Fruit fly (Drosophila melanogaster) whole organism, embryonic: ENCODE results near the gene Iru.

ENCODE experiments used
- Atf3 ChIP-seq: fragments of 200-800 bp; sonication (Bioruptor generic); optimal IDR thresholded peaks from 3 replicates; lab custom pipeline; 2016; ENCODE audit warnings: missing biosample characterization, missing genetic modification characterization
- Awh ChIP-seq: fragments of 200-800 bp; sonication (Bioruptor generic); IDR thresholded peaks from 2 replicates; pipeline ENCODE4, ENCODE4 v1.3.6; 2022; ENCODE audit warnings: missing biosample characterization, missing genetic modification characterization
- BEAF-32 ChIP-seq: fragments of 200-800 bp; sonication (Bioruptor generic); optimal IDR thresholded peaks from 3 replicates; lab custom pipeline; 2017; ENCODE audit warnings: missing biosample characterization, missing genetic modification characterization, mild to moderate bottlenecking, moderate library complexity, missing genetic modification reagents
- CG10147 ChIP-seq: fragments of 200-800 bp; sonication (Bioruptor generic); optimal IDR thresholded peaks from 2 replicates; lab custom pipeline; 2019; ENCODE audit warnings: missing biosample characterization, mild to moderate bottlenecking, missing genetic modification characterization, moderate library complexity
- CG12219 ChIP-seq: fragments of 200-800 bp; sonication (Bioruptor generic); optimal IDR thresholded peaks from 3 replicates; lab custom pipeline; 2018; ENCODE audit warnings: missing biosample characterization, mild to moderate bottlenecking, missing genetic modification characterization
- CG12299 ChIP-seq: fragments of 200-800 bp; sonication (Bioruptor generic); optimal IDR thresholded peaks from 2 replicates; lab custom pipeline; 2018; ENCODE audit warnings: missing biosample characterization, mild to moderate bottlenecking, missing genetic modification characterization
- CG13424 ChIP-seq: fragments of 200-800 bp; sonication (Bioruptor generic); optimal IDR thresholded peaks from 2 replicates; lab custom pipeline; 2019; ENCODE audit warnings: missing biosample characterization, mild to moderate bottlenecking, missing genetic modification characterization, moderate library complexity
- CG1529 ChIP-seq: fragments of 200-800 bp; sonication (Bioruptor generic); optimal IDR thresholded peaks from 3 replicates; lab custom pipeline; 2018; ENCODE audit warnings: missing biosample characterization, missing genetic modification characterization
- CG15601 ChIP-seq: fragments of 200-800 bp; sonication (Bioruptor generic); optimal IDR thresholded peaks from 3 replicates; lab custom pipeline; 2019; ENCODE audit warnings: missing biosample characterization, mild to moderate bottlenecking, missing genetic modification characterization, moderate library complexity
- CG16779 ChIP-seq: fragments of 200-800 bp; sonication (Bioruptor generic); IDR thresholded peaks from 2 replicates; pipeline ENCODE4 v1.3.6; 2022; ENCODE audit warnings: missing biosample characterization, missing genetic modification characterization
- CG2120 ChIP-seq: fragments of 200-800 bp; sonication (Bioruptor generic); optimal IDR thresholded peaks from 3 replicates; lab custom pipeline; 2016; ENCODE audit warnings: missing biosample characterization, missing genetic modification characterization
- CG2889 ChIP-seq: fragments of 200-800 bp; sonication (Bioruptor generic); IDR thresholded peaks from 3 replicates; pipeline ENCODE4 v1.3.6; 2022; ENCODE audit warnings: missing biosample characterization, missing genetic modification characterization
- CG31441 ChIP-seq: fragments of 200-800 bp; sonication (Bioruptor generic); IDR thresholded peaks from 2 replicates; pipeline ENCODE4 v1.3.6; 2022; ENCODE audit warnings: missing biosample characterization, missing genetic modification characterization
- CG3163 ChIP-seq: fragments of 200-800 bp; sonication (Bioruptor generic); optimal IDR thresholded peaks from 3 replicates; lab custom pipeline; 2016; ENCODE audit warnings: missing biosample characterization, missing genetic modification characterization
- CG32532 ChIP-seq: fragments of 200-800 bp; sonication (Bioruptor generic); IDR thresholded peaks from 2 replicates; pipeline ENCODE4 v1.3.6; 2022; ENCODE audit warnings: missing biosample characterization, missing genetic modification characterization
- CG3838 ChIP-seq: fragments of 200-800 bp; sonication (Bioruptor generic); optimal IDR thresholded peaks from 3 replicates; lab custom pipeline; 2016; ENCODE audit warnings: missing biosample characterization, missing genetic modification characterization
- CG3995 ChIP-seq: fragments of 200-800 bp; sonication (Bioruptor generic); optimal IDR thresholded peaks from 3 replicates; lab custom pipeline; 2016; ENCODE audit warnings: missing biosample characterization, missing genetic modification characterization
- CG4424 ChIP-seq: fragments of 200-800 bp; sonication (Bioruptor generic); optimal IDR thresholded peaks from 3 replicates; lab custom pipeline; 2016; ENCODE audit warnings: missing biosample characterization, missing genetic modification characterization
- CG4820 ChIP-seq: fragments of 200-800 bp; sonication (Bioruptor generic); optimal IDR thresholded peaks from 3 replicates; lab custom pipeline; 2016; ENCODE audit warnings: missing biosample characterization, missing genetic modification characterization
- CG6175 ChIP-seq: fragments of 200-800 bp; sonication (Bioruptor generic); IDR thresholded peaks from 3 replicates; pipeline ENCODE4 v1.3.6; 2022; ENCODE audit warnings: missing biosample characterization, missing genetic modification characterization
- CoRest ChIP-seq: fragments of 200-800 bp; sonication (Bioruptor generic); optimal IDR thresholded peaks from 3 replicates; lab custom pipeline; 2018; ENCODE audit warnings: missing biosample characterization, mild to moderate bottlenecking, missing genetic modification characterization, moderate library complexity
- Doc2 ChIP-seq: fragments of 200-800 bp; sonication (Bioruptor generic); IDR thresholded peaks from 2 replicates; pipeline ENCODE4 v1.3.6; 2022; ENCODE audit warnings: missing biosample characterization, missing genetic modification characterization
- Eip74EF ChIP-seq, 2 experiments: fragments of 200-800 bp in 1 of 2; fragments of >200 bp in 1 of 2; sonication (Bioruptor generic) in 1 of 2; optimal IDR thresholded peaks; 2 replicates each; lab custom pipeline; 2017 to 2019; ENCODE audit warnings: missing biosample characterization in 2 of 2, missing genetic modification characterization in 2 of 2, mild to moderate bottlenecking in 1 of 2, moderate library complexity in 1 of 2
- Ets97D ChIP-seq: fragments of 200-800 bp; sonication (Bioruptor generic); optimal IDR thresholded peaks from 3 replicates; lab custom pipeline; 2016; ENCODE audit warnings: missing biosample characterization, missing genetic modification characterization
- Fer1 ChIP-seq: fragments of 200-800 bp; sonication (Bioruptor generic); optimal IDR thresholded peaks from 2 replicates; lab custom pipeline; 2017; ENCODE audit warnings: missing biosample characterization, mild to moderate bottlenecking, missing genetic modification characterization
- Meics ChIP-seq: fragments of 200-800 bp; sonication (Bioruptor generic); optimal IDR thresholded peaks from 2 replicates; lab custom pipeline; 2017; ENCODE audit warnings: missing biosample characterization, mild to moderate bottlenecking, missing genetic modification characterization
- Mes4 ChIP-seq: fragments of 200-800 bp; sonication (Bioruptor generic); optimal IDR thresholded peaks from 2 replicates; lab custom pipeline; 2016; ENCODE audit warnings: missing biosample characterization, missing genetic modification characterization
- Myb ChIP-seq: fragments of 200-800 bp; sonication (Bioruptor generic); optimal IDR thresholded peaks from 2 replicates; lab custom pipeline; 2016; ENCODE audit warnings: missing biosample characterization, missing genetic modification characterization
- Oaz ChIP-seq: fragments of 200-800 bp; sonication (Bioruptor generic); IDR thresholded peaks from 2 replicates; pipeline ENCODE4 v1.3.6; 2022; ENCODE audit warnings: missing biosample characterization, missing genetic modification characterization
- Oli ChIP-seq: fragments of 200-800 bp; sonication (Bioruptor generic); optimal IDR thresholded peaks from 2 replicates; lab custom pipeline; 2018; ENCODE audit warnings: missing biosample characterization, mild to moderate bottlenecking, missing genetic modification characterization, moderate library complexity
- Sin3A ChIP-seq: fragments of >200 bp; optimal IDR thresholded peaks from 2 replicates; lab custom pipeline; 2018
- Spps ChIP-seq: fragments of 200-800 bp; sonication (Bioruptor generic); optimal IDR thresholded peaks from 2 replicates; lab custom pipeline; 2018; ENCODE audit warnings: missing biosample characterization, mild to moderate bottlenecking, missing genetic modification characterization
- Taf1 ChIP-seq: fragments of 200-800 bp; sonication (Bioruptor generic); IDR thresholded peaks from 2 replicates; pipeline ENCODE4 v1.3.6; 2022; ENCODE audit warnings: missing biosample characterization, missing genetic modification characterization
- Usf ChIP-seq: fragments of 200-800 bp; sonication (Bioruptor generic); optimal IDR thresholded peaks from 2 replicates; lab custom pipeline; 2017; ENCODE audit warnings: missing genotype, missing biosample characterization, missing genetic modification characterization
- ab ChIP-seq: fragments of 200-800 bp; sonication (Bioruptor generic); optimal IDR thresholded peaks from 2 replicates; lab custom pipeline; 2016; ENCODE audit warnings: missing biosample characterization, missing genetic modification characterization
- bcd ChIP-seq: fragments of 200-800 bp; sonication (Bioruptor generic); optimal IDR thresholded peaks from 2 replicates; lab custom pipeline; 2017; ENCODE audit warnings: missing biosample characterization, mild to moderate bottlenecking, missing genetic modification characterization
- bowl ChIP-seq: fragments of 200-800 bp; sonication (Bioruptor generic); IDR thresholded peaks from 2 replicates; pipeline ENCODE4 v1.3.6; 2022; ENCODE audit warnings: missing biosample characterization, missing genetic modification characterization
- cas ChIP-seq: fragments of 200-800 bp; sonication (Bioruptor generic); IDR thresholded peaks from 2 replicates; pipeline ENCODE4 v1.3.6; 2022; ENCODE audit warnings: missing biosample characterization, missing genetic modification characterization
- cwo ChIP-seq: fragments of 200-800 bp; sonication (Bioruptor generic); optimal IDR thresholded peaks from 3 replicates; lab custom pipeline; 2017; ENCODE audit warnings: missing biosample characterization, missing genetic modification characterization, mild to moderate bottlenecking, moderate library complexity, missing genetic modification reagents
- eve ChIP-seq, 2 experiments: fragments of >200 bp; optimal IDR thresholded peaks; 2 replicates each; lab custom pipeline; 2017; ENCODE audit warnings: missing biosample characterization in 2 of 2, missing genetic modification characterization in 2 of 2
- gro ChIP-seq: fragments of 200-800 bp; sonication (Bioruptor generic); optimal IDR thresholded peaks from 2 replicates; lab custom pipeline; 2016; ENCODE audit warnings: missing biosample characterization, missing genetic modification characterization
- klu ChIP-seq: fragments of 200-800 bp; sonication (Bioruptor generic); IDR thresholded peaks from 2 replicates; pipeline ENCODE4 v1.3.6; 2022; ENCODE audit warnings: missing biosample characterization, missing genetic modification characterization
- lola ChIP-seq, 3 experiments: fragments of >200 bp in 2 of 3; fragments of 200-800 bp in 1 of 3; sonication (Bioruptor generic) in 1 of 3; optimal IDR thresholded peaks; 2 replicates each; lab custom pipeline; 2017 to 2019; ENCODE audit warnings: missing biosample characterization in 3 of 3, missing genetic modification characterization in 3 of 3, mild to moderate bottlenecking in 1 of 3, moderate library complexity in 1 of 3
- org-1 ChIP-seq: fragments of 200-800 bp; sonication (Bioruptor generic); optimal IDR thresholded peaks from 2 replicates; lab custom pipeline; 2017; ENCODE audit warnings: missing biosample characterization, missing genetic modification characterization
- pum ChIP-seq: fragments of 200-800 bp; sonication (Bioruptor generic); optimal IDR thresholded peaks from 2 replicates; lab custom pipeline; 2016; ENCODE audit warnings: missing biosample characterization, missing genetic modification characterization
- repo ChIP-seq: fragments of 200-800 bp; sonication (Bioruptor generic); optimal IDR thresholded peaks from 2 replicates; lab custom pipeline; 2016; ENCODE audit warnings: missing biosample characterization, missing genetic modification characterization
- rib ChIP-seq: fragments of 200-800 bp; sonication (Bioruptor generic); IDR thresholded peaks from 2 replicates; pipeline ENCODE4 v1.3.6; 2022; ENCODE audit warnings: missing biosample characterization, missing genetic modification characterization
- sisA ChIP-seq: fragments of 200-800 bp; sonication (Bioruptor generic); IDR thresholded peaks from 2 replicates; pipeline ENCODE4 v1.3.6; 2022; ENCODE audit warnings: missing biosample characterization, missing genetic modification characterization
- stc ChIP-seq: fragments of 200-800 bp; sonication (Bioruptor generic); IDR thresholded peaks from 2 replicates; pipeline ENCODE4 v1.3.6; 2022; ENCODE audit warnings: missing biosample characterization, missing genetic modification characterization
- tap ChIP-seq: fragments of 200-800 bp; optimal IDR thresholded peaks from 3 replicates; lab custom pipeline; 2019; ENCODE audit warnings: missing biosample characterization, mild to moderate bottlenecking, missing genetic modification characterization, moderate library complexity
- tgo ChIP-seq: fragments of 200-800 bp; sonication (Bioruptor generic); IDR thresholded peaks from 3 replicates; pipeline ENCODE4 v1.3.6; 2022; ENCODE audit warnings: missing biosample characterization, missing genetic modification characterization

Gene Iru

dm6 chr3R:9013765-9014380 is 7.6 kb downstream of the Iru start (continued):
- TF ChIP-seq CG4820 (GFP tag; lab: Kevin White, UChicago): peak; percentile 3
- peak; percentile 25 for TF ChIP-seq CG4424
- TF ChIP-seq Mes4: peak; percentile 64
- TF ChIP-seq Oaz: no peak; the same call in 1 of the 2 replicates
- TF ChIP-seq CG3838 (GFP tag; lab: Kevin White, UChicago): no peak
- TF ChIP-seq BEAF-32 (GFP tag; lab: Kevin White, UChicago): peak; percentile 31
- peak; percentile 33 for TF ChIP-seq CG3995 (GFP tag; lab: Kevin White, UChicago)
- TF ChIP-seq CG2120 (GFP tag; lab: Kevin White, UChicago): peak; percentile 73
- TF ChIP-seq Eip74EF (GFP tag; optimal IDR thresholded peaks at IDR 0.05; lab: Kevin White, UChicago): no peak
- TF ChIP-seq CG6175 (GFP tag; lab: Robert Waterston, UW): no peak
- TF ChIP-seq CG3163 (GFP tag; lab: Kevin White, UChicago): peak; percentile 56
- TF ChIP-seq rib (GFP tag; lab: Robert Waterston, UW): peak; percentile 65; the same call in 1 of the 2 replicates
- TF ChIP-seq Atf3 (GFP tag; lab: Kevin White, UChicago): peak; percentile 27
- TF ChIP-seq CG12299 (tag; lab: Kevin White, UChicago): no peak
- TF ChIP-seq Doc2 (GFP tag; lab: Robert Waterston, UW): no peak
- no peak for TF ChIP-seq CG31441
- no peak for TF ChIP-seq Awh (GFP tag; lab: Robert Waterston, UW)
- no peak for TF ChIP-seq CG12219
- no peak for TF ChIP-seq bowl
- TF ChIP-seq ab (GFP tag; lab: Kevin White, UChicago): no peak
- TF ChIP-seq bcd (GFP tag; lab: Kevin White, UChicago): no peak
- TF ChIP-seq tgo (GFP tag; lab: Robert Waterston, UW): peak; percentile 45; the same call in 2 of the 3 replicates
- peak; percentile 34; the same call in 1 of the 2 replicates for TF ChIP-seq CG32532
- no peak for TF ChIP-seq klu (GFP tag; lab: Robert Waterston, UW)
- no peak for TF ChIP-seq Taf1
- peak; percentile 7 for TF ChIP-seq CG10147 (GFP tag; lab: Kevin White, UChicago)
- peak; percentile 28 for TF ChIP-seq CG15601 (tag; lab: Kevin White, UChicago)
- TF ChIP-seq gro: peak; percentile 67
- peak; percentile 38 for TF ChIP-seq Sin3A (lab: Kevin White, UChicago)
- no peak for TF ChIP-seq CG16779 (GFP tag; lab: Robert Waterston, UW)
- TF ChIP-seq sisA (GFP tag; lab: Robert Waterston, UW): peak; percentile 35; the same call in 1 of the 2 replicates
- peak; percentile 52 for TF ChIP-seq CG13424
- no peak for TF ChIP-seq repo (GFP tag; lab: Kevin White, UChicago)
- no peak for TF ChIP-seq CG1529 (GFP tag; lab: Kevin White, UChicago)
- TF ChIP-seq stc: 0 out of 2 replicates have a peak, but pooled peaks have one; percentile 38
- TF ChIP-seq tap (tag; lab: Kevin White, UChicago): no peak
- TF ChIP-seq pum: peak; percentile 28
- no peak for TF ChIP-seq Oli
- TF ChIP-seq Fer1 (GFP tag; lab: Kevin White, UChicago): peak; percentile 81
- peak in 1 of 3 experiments; percentile 32 for TF ChIP-seq lola (GFP tag; optimal IDR thresholded peaks at IDR 0.05; lab: Kevin White, UChicago)
- no peak for TF ChIP-seq org-1
- TF ChIP-seq Meics: no peak
- peak; percentile 60 for TF ChIP-seq CoRest
- TF ChIP-seq cas (GFP tag; lab: Robert Waterston, UW): no peak
- no peak for TF ChIP-seq Spps (tag; lab: Kevin White, UChicago)
- no peak for TF ChIP-seq eve (GFP tag; optimal IDR thresholded peaks at IDR 0.05; lab: Kevin White, UChicago)
- TF ChIP-seq Myb (GFP tag; lab: Kevin White, UChicago): peak; percentile 55
- no peak for TF ChIP-seq CG2889 (GFP tag; lab: Robert Waterston, UW)
- TF ChIP-seq cwo (GFP tag; lab: Kevin White, UChicago): peak; percentile 63
- no peak for TF ChIP-seq Usf (GFP tag; lab: Kevin White, UChicago)
- TF ChIP-seq Ets97D (GFP tag; lab: Kevin White, UChicago): peak; percentile 45
